Worm (Caenorhabditis elegans): ENCODE data around the gene nhr-210.

DNA sequence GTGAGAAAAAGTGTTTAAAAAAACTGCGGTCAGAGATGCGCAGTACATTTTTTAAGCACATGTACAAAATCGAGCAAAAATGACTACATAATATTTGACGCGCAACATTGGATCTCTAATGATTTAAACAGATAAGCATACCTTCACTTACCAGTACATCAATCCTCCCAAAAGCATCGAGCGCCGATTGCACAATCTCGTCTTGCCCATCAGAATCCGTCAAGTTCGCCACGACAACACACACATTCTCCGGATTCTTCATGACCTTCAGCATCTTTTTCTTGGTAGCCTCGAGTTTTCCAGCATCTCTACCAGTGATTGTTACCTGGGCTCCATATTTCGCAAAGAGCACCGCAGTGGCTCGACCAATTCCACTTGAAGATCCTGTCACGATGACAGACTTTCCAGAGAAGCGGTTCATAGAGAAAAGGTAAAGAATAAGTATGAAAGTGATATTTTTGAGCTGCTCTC is 16.5 kb downstream of the nhr-210 start, which contains the start of gene T01G6.10:
- no peak for TF ChIP-seq elt-3 (tag; optimal IDR thresholded peaks at IDR 0.05)
- TF ChIP-seq nhr-11 (tag; optimal IDR thresholded peaks at IDR 0.05), result no peak
- no peak for TF ChIP-seq ztf-4 (tag; optimal IDR thresholded peaks at IDR 0.05)
- TF ChIP-seq ztf-11 (tag; optimal IDR thresholded peaks at IDR 0.05), result no peak
- TF ChIP-seq unc-62 (GFP tag; optimal IDR thresholded peaks at IDR 0.05), result no peak
- TF ChIP-seq nhr-43 (tag; optimal IDR thresholded peaks at IDR 0.05; ENCODE audit: poor library complexity, severe bottlenecking), result no peak
- no peak for TF ChIP-seq elt-1 (tag; optimal IDR thresholded peaks at IDR 0.05)
- no peak for TF ChIP-seq elt-2 (tag; optimal IDR thresholded peaks at IDR 0.05)
- no peak for TF ChIP-seq nhr-237 (tag; optimal IDR thresholded peaks at IDR 0.05)
- TF ChIP-seq tbx-2 (tag; optimal IDR thresholded peaks at IDR 0.05), result no peak

Data from whole organism, L3 larva.